Worm (Caenorhabditis elegans) whole organism, midembryonic: Measurements from ENCODE around the gene ZK355.2.

ENCODE experiments used
- cog-1 ChIP-seq: sonication (generic microtip); optimal IDR thresholded peaks from 2 replicates; lab custom pipeline; 2016; ENCODE audit warnings: missing genetic modification characterization, missing compliant biosample characterization
- flt-1 ChIP-seq: fragments of 200-800 bp; sonication (Bioruptor generic); IDR thresholded peaks from 2 replicates; pipeline ENCODE4 v1.3.6; 2022; ENCODE audit warnings: missing genetic modification characterization, missing compliant biosample characterization
- klf-2 ChIP-seq: fragments of 200-800 bp; sonication (Bioruptor generic); conservative IDR thresholded peaks from 2 replicates; pipeline ENCODE4 v1.3.6; 2022; ENCODE audit warnings: missing genetic modification reagents, missing genetic modification characterization, missing compliant biosample characterization
- med-1 ChIP-seq: sonication (generic microtip); optimal IDR thresholded peaks from 2 replicates; lab custom pipeline; 2017; ENCODE audit warnings: missing genetic modification characterization, mild to moderate bottlenecking, missing compliant biosample characterization, antibody characterized with exemption, missing genetic modification reagents; ENCODE audit not compliant: insufficient read depth
- ztf-29 ChIP-seq: fragments of 200-800 bp; sonication (Bioruptor generic); IDR thresholded peaks from 2 replicates; pipeline ENCODE4 v1.3.6; 2022; ENCODE audit warnings: missing genetic modification reagents, missing genetic modification characterization, missing compliant biosample characterization

- TF ChIP-seq klf-2: no peak
- no peak for TF ChIP-seq flt-1 (GFP tag; lab: Robert Waterston, UW)
- TF ChIP-seq ztf-29 (GFP tag; lab: Robert Waterston, UW): no peak
- no peak for TF ChIP-seq cog-1 (tag; lab: Kevin White, UChicago)
- TF ChIP-seq med-1 (GFP tag; lab: Kevin White, UChicago): no peak
Observed at ce11 chrII:2920234-2920633, 3.5 kb upstream of the ZK355.2 start.
